Fruit fly (Drosophila melanogaster) whole organism, embryonic: ENCODE results near the gene CG14194.

ENCODE experiments used
- Aef1 ChIP-seq: fragments of 200-800 bp; sonication (Bioruptor generic); IDR thresholded peaks from 3 replicates; pipeline ENCODE4 v1.3.6; 2022; ENCODE audit warnings: missing biosample characterization, missing genetic modification characterization
- Asciz ChIP-seq: fragments of 200-800 bp; sonication (Bioruptor generic); optimal IDR thresholded peaks from 2 replicates; lab custom pipeline; 2017; ENCODE audit warnings: missing biosample characterization, mild to moderate bottlenecking, missing genetic modification characterization, missing genetic modification reagents
- CG10565 ChIP-seq: fragments of 200-800 bp; sonication (Bioruptor generic); optimal IDR thresholded peaks from 3 replicates; lab custom pipeline; 2016; ENCODE audit warnings: missing biosample characterization, mild to moderate bottlenecking, missing genetic modification characterization
- CG13123 ChIP-seq: fragments of 200-800 bp; sonication (Bioruptor generic); optimal IDR thresholded peaks from 2 replicates; lab custom pipeline; 2016; ENCODE audit warnings: missing biosample characterization, missing genetic modification characterization
- CG13296 ChIP-seq: fragments of 200-800 bp; sonication (Bioruptor generic); optimal IDR thresholded peaks from 3 replicates; lab custom pipeline; 2018; ENCODE audit warnings: missing biosample characterization, mild to moderate bottlenecking, missing genetic modification characterization
- CG18262 ChIP-seq: fragments of 200-800 bp; optimal IDR thresholded peaks from 3 replicates; lab custom pipeline; 2019; ENCODE audit warnings: missing biosample characterization, mild to moderate bottlenecking, missing genetic modification characterization, moderate library complexity
- CG18599 ChIP-seq: fragments of 200-800 bp; sonication (Bioruptor generic); optimal IDR thresholded peaks from 3 replicates; lab custom pipeline; 2017; ENCODE audit warnings: missing biosample characterization, missing genetic modification characterization, mild to moderate bottlenecking, moderate library complexity, missing genetic modification reagents
- CG31365 ChIP-seq: fragments of 200-800 bp; sonication (Bioruptor generic); optimal IDR thresholded peaks from 2 replicates; lab custom pipeline; 2018; ENCODE audit warnings: missing biosample characterization, mild to moderate bottlenecking, missing genetic modification characterization
- CG34376 ChIP-seq: fragments of 200-800 bp; sonication (Bioruptor generic); optimal IDR thresholded peaks from 2 replicates; lab custom pipeline; 2018; ENCODE audit warnings: missing biosample characterization, mild to moderate bottlenecking, missing genetic modification characterization
- CG3726 ChIP-seq: fragments of 200-800 bp; sonication (Bioruptor generic); IDR thresholded peaks from 3 replicates; pipeline ENCODE4, ENCODE4 v1.3.6; 2022; ENCODE audit warnings: missing biosample characterization, missing genetic modification characterization
- CG3847 ChIP-seq: fragments of 200-800 bp; sonication (Bioruptor generic); IDR thresholded peaks from 2 replicates; pipeline ENCODE4 v1.3.6; 2022; ENCODE audit warnings: missing biosample characterization, missing genetic modification characterization
- CG6654 ChIP-seq: fragments of 200-800 bp; sonication (Bioruptor generic); optimal IDR thresholded peaks from 2 replicates; lab custom pipeline; 2017; ENCODE audit warnings: missing biosample characterization, mild to moderate bottlenecking, missing genetic modification characterization
- CG7372 ChIP-seq: fragments of 200-800 bp; sonication (Bioruptor generic); IDR thresholded peaks from 2 replicates; pipeline ENCODE4 v1.3.6; 2022; ENCODE audit warnings: missing biosample characterization, missing genetic modification characterization
- CG9437 ChIP-seq: fragments of 200-800 bp; sonication (Bioruptor generic); optimal IDR thresholded peaks from 2 replicates; lab custom pipeline; 2018; ENCODE audit warnings: missing biosample characterization, mild to moderate bottlenecking, missing genetic modification characterization
- CG9727 ChIP-seq: fragments of 200-800 bp; sonication (Bioruptor generic); optimal IDR thresholded peaks from 3 replicates; lab custom pipeline; 2017; ENCODE audit warnings: missing biosample characterization, mild to moderate bottlenecking, missing genetic modification characterization
- Chrac-16 ChIP-seq: fragments of 200-800 bp; sonication (Bioruptor generic); optimal IDR thresholded peaks from 3 replicates; lab custom pipeline; 2016; ENCODE audit warnings: missing biosample characterization, missing genetic modification characterization
- CkIIα-i1 ChIP-seq: fragments of 200-800 bp; sonication (Bioruptor generic); IDR thresholded peaks from 2 replicates; pipeline ENCODE4 v1.3.6; 2022; ENCODE audit warnings: missing biosample characterization, missing genetic modification characterization
- CoRest ChIP-seq: fragments of 200-800 bp; sonication (Bioruptor generic); optimal IDR thresholded peaks from 3 replicates; lab custom pipeline; 2018; ENCODE audit warnings: missing biosample characterization, mild to moderate bottlenecking, missing genetic modification characterization, moderate library complexity
- D19B ChIP-seq: fragments of 200-800 bp; sonication (Bioruptor generic); optimal IDR thresholded peaks from 2 replicates; lab custom pipeline; 2017; ENCODE audit warnings: missing biosample characterization, mild to moderate bottlenecking, missing genetic modification characterization
- Deaf1 ChIP-seq: fragments of 200-800 bp; optimal IDR thresholded peaks from 3 replicates; lab custom pipeline; 2019; ENCODE audit warnings: missing biosample characterization, mild to moderate bottlenecking, missing genetic modification characterization, moderate library complexity
- Dll ChIP-seq: fragments of 200-800 bp; sonication (Bioruptor generic); IDR thresholded peaks from 4 replicates; pipeline ENCODE4 v1.3.6; 2022; ENCODE audit warnings: missing biosample characterization, missing genetic modification characterization; ENCODE audit not compliant: partially characterized antibody
- HmgD ChIP-seq: fragments of 200-800 bp; sonication (Bioruptor generic); optimal IDR thresholded peaks from 3 replicates; lab custom pipeline; 2016; ENCODE audit warnings: missing biosample characterization, missing genetic modification characterization
- Hsf ChIP-seq: fragments of 200-800 bp; sonication (Bioruptor generic); optimal IDR thresholded peaks from 3 replicates; lab custom pipeline; 2016; ENCODE audit warnings: missing biosample characterization, missing genetic modification characterization
- Lhr ChIP-seq: fragments of 200-800 bp; sonication (Bioruptor generic); optimal IDR thresholded peaks from 3 replicates; lab custom pipeline; 2017; ENCODE audit warnings: mild to moderate bottlenecking, missing biosample characterization, missing genetic modification reagents, missing genetic modification characterization
- Lpt ChIP-seq: fragments of >200 bp; optimal IDR thresholded peaks from 2 replicates; lab custom pipeline; 2018; ENCODE audit warnings: missing biosample characterization, missing genetic modification characterization
- Mrtf ChIP-seq: fragments of 200-800 bp; sonication (Bioruptor generic); IDR thresholded peaks from 3 replicates; pipeline ENCODE4 v1.3.6; 2022; ENCODE audit warnings: missing biosample characterization, missing genetic modification characterization
- Nf-YA ChIP-seq: fragments of 200-800 bp; sonication (Bioruptor generic); IDR thresholded peaks from 2 replicates; pipeline ENCODE4 v1.3.6; 2022; ENCODE audit warnings: missing biosample characterization, missing genetic modification characterization
- Rx ChIP-seq: fragments of 200-800 bp; sonication (Bioruptor generic); IDR thresholded peaks from 2 replicates; pipeline ENCODE4 v1.3.6; 2022; ENCODE audit warnings: missing biosample characterization, missing genetic modification characterization
- Sox100B ChIP-seq: fragments of 200-800 bp; sonication (Bioruptor generic); optimal IDR thresholded peaks from 3 replicates; lab custom pipeline; 2018; ENCODE audit warnings: missing biosample characterization, mild to moderate bottlenecking, missing genetic modification characterization
- Spps ChIP-seq: fragments of 200-800 bp; sonication (Bioruptor generic); optimal IDR thresholded peaks from 2 replicates; lab custom pipeline; 2018; ENCODE audit warnings: missing biosample characterization, mild to moderate bottlenecking, missing genetic modification characterization
- Trl ChIP-seq, 3 experiments: fragments of >200 bp in 2 of 3; fragments of 200-800 bp in 1 of 3; sonication (Bioruptor generic) in 1 of 3; optimal IDR thresholded peaks; 2 replicates in 1 of 3; 3 replicates in 2 of 3; lab custom pipeline; 2016 to 2017; ENCODE audit warnings: missing biosample characterization in 1 of 3, missing genetic modification characterization in 1 of 3
- bcd ChIP-seq: fragments of 200-800 bp; sonication (Bioruptor generic); optimal IDR thresholded peaks from 2 replicates; lab custom pipeline; 2017; ENCODE audit warnings: missing biosample characterization, mild to moderate bottlenecking, missing genetic modification characterization
- bigmax ChIP-seq: fragments of 200-800 bp; sonication (Bioruptor generic); optimal IDR thresholded peaks from 2 replicates; lab custom pipeline; 2018; ENCODE audit warnings: missing biosample characterization, mild to moderate bottlenecking, missing genetic modification characterization
- chn ChIP-seq: fragments of 200-800 bp; sonication (Bioruptor generic); optimal IDR thresholded peaks from 2 replicates; lab custom pipeline; 2016; ENCODE audit warnings: missing biosample characterization, missing genetic modification characterization
- corto ChIP-seq: fragments of 200-800 bp; sonication (Bioruptor generic); optimal IDR thresholded peaks from 2 replicates; lab custom pipeline; 2016; ENCODE audit warnings: missing biosample characterization, mild to moderate bottlenecking, missing genetic modification characterization, moderate library complexity
- crp ChIP-seq, 2 experiments: fragments of 200-800 bp; sonication (Bioruptor generic); optimal IDR thresholded peaks; 2 replicates in 1 of 2; 3 replicates in 1 of 2; lab custom pipeline; 2017; ENCODE audit warnings: missing biosample characterization in 2 of 2, missing genetic modification characterization in 2 of 2, mild to moderate bottlenecking in 1 of 2, moderate library complexity in 1 of 2
- dm ChIP-seq: fragments of 200-800 bp; sonication (Bioruptor generic); optimal IDR thresholded peaks from 3 replicates; lab custom pipeline; 2016; ENCODE audit warnings: missing biosample characterization, missing genetic modification characterization
- dysf ChIP-seq: fragments of 200-800 bp; sonication (Bioruptor generic); IDR thresholded peaks from 3 replicates; pipeline ENCODE4 v1.3.6; 2022; ENCODE audit warnings: missing biosample characterization, missing genetic modification characterization
- fd102C ChIP-seq: fragments of 200-800 bp; sonication (Bioruptor generic); optimal IDR thresholded peaks from 2 replicates; lab custom pipeline; 2018; ENCODE audit warnings: missing biosample characterization, mild to moderate bottlenecking, missing genetic modification characterization, moderate library complexity
- gce ChIP-seq: fragments of 200-800 bp; sonication (Bioruptor generic); IDR thresholded peaks from 3 replicates; pipeline ENCODE4 v1.3.6; 2022; ENCODE audit warnings: missing biosample characterization, missing genetic modification characterization
- gem ChIP-seq: fragments of 200-800 bp; sonication (Bioruptor generic); optimal IDR thresholded peaks from 2 replicates; lab custom pipeline; 2019; ENCODE audit warnings: missing biosample characterization, mild to moderate bottlenecking, missing genetic modification characterization, moderate library complexity
- jigr1 ChIP-seq: fragments of 200-800 bp; sonication (Bioruptor generic); IDR thresholded peaks from 3 replicates; pipeline ENCODE4 v1.3.6; 2022; ENCODE audit warnings: missing biosample characterization, missing genetic modification characterization
- kay ChIP-seq: fragments of 200-800 bp; sonication (Bioruptor generic); optimal IDR thresholded peaks from 2 replicates; lab custom pipeline; 2016; ENCODE audit warnings: missing biosample characterization, missing genetic modification characterization
- ken ChIP-seq: fragments of 200-800 bp; sonication (Bioruptor generic); IDR thresholded peaks from 3 replicates; pipeline ENCODE4 v1.3.6; 2022; ENCODE audit warnings: missing biosample characterization, missing genetic modification characterization
- prd ChIP-seq, 3 experiments: fragments of >200 bp in 2 of 3; fragments of 200-800 bp in 1 of 3; sonication (Bioruptor generic) in 1 of 3; optimal IDR thresholded peaks in 2 of 3; IDR thresholded peaks in 1 of 3; 2 replicates in 2 of 3; 3 replicates in 1 of 3; pipeline versions ENCODE4 v1.3.6 to Lab custom; 2017 to 2022; ENCODE audit warnings: missing biosample characterization in 1 of 3, missing genetic modification characterization in 1 of 3
- pum ChIP-seq: fragments of 200-800 bp; sonication (Bioruptor generic); optimal IDR thresholded peaks from 2 replicates; lab custom pipeline; 2016; ENCODE audit warnings: missing biosample characterization, missing genetic modification characterization
- pzg ChIP-seq: fragments of 200-800 bp; sonication (Bioruptor generic); optimal IDR thresholded peaks from 3 replicates; lab custom pipeline; 2018; ENCODE audit warnings: missing biosample characterization, mild to moderate bottlenecking, missing genetic modification characterization, moderate library complexity
- run ChIP-seq: fragments of 200-800 bp; sonication (Bioruptor generic); optimal IDR thresholded peaks from 3 replicates; lab custom pipeline; 2018; ENCODE audit warnings: missing biosample characterization, mild to moderate bottlenecking, missing genetic modification characterization
- sim ChIP-seq: fragments of 200-800 bp; sonication (Bioruptor generic); IDR thresholded peaks from 2 replicates; pipeline ENCODE4 v1.3.6; 2022; ENCODE audit warnings: missing biosample characterization, missing genetic modification characterization
- vfl ChIP-seq: fragments of 200-800 bp; sonication (Bioruptor generic); optimal IDR thresholded peaks from 2 replicates; lab custom pipeline; 2016; ENCODE audit warnings: missing biosample characterization, missing genetic modification characterization
- zen2 ChIP-seq: fragments of 200-800 bp; sonication (Bioruptor generic); IDR thresholded peaks from 3 replicates; pipeline ENCODE4 v1.3.6; 2022; ENCODE audit warnings: missing biosample characterization, missing genetic modification characterization; ENCODE audit not compliant: partially characterized antibody

The CG14194 gene

DNA sequence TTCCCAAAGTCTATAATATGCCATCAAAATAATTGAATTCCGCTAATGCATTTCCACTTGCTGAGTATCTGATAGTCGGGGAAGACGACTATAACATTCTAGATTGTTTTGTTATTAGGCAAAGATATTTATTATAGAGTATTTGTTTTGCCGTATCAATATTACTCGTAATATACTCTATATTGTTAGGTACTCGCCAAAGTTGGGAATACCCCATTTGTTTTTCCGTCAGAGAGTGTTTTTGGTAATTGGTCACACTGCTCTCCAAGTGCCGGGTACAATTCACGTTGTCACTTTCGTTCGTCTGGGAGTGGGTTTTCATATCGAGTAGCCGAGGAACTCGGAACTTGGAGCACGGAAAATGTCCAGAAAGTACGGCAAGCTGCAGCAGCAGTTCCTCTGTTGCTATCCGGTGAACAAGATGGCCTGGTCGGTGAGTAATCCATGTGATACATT is 50.1 kb downstream of the CG14194 start, which contains the start of gene CG7889 (continued):
- TF ChIP-seq bigmax (GFP tag; lab: Kevin White, UChicago) (no peak), run (tag; lab: Kevin White, UChicago) (no peak), crp (GFP tag; optimal IDR thresholded peaks at IDR 0.05; lab: Kevin White, UChicago) (no peak), Lhr (GFP tag; lab: Kevin White, UChicago) (no peak), CG18599 (GFP tag; lab: Kevin White, UChicago) (peak; percentile 49), gce (GFP tag; lab: Robert Waterston, UW) (no peak), dysf (no peak; the same call in 1 of the 3 replicates), CG13123 (no peak), Rx (no peak), Spps (tag; lab: Kevin White, UChicago) (no peak), Trl (optimal IDR thresholded peaks at IDR 0.05; lab: Kevin White, UChicago) (no peak), Trl (GFP tag; optimal IDR thresholded peaks at IDR 0.05; lab: Kevin White, UChicago) (no peak), CkIIα-i1 (no peak), CG34376 (GFP tag; lab: Kevin White, UChicago) (no peak), CG10565 (GFP tag; lab: Kevin White, UChicago) (no peak), corto (no peak), CG31365 (no peak), Sox100B (GFP tag; lab: Kevin White, UChicago) (peak; percentile 34), CG13296 (GFP tag; lab: Kevin White, UChicago) (peak; percentile 24), Lpt (GFP tag; lab: Kevin White, UChicago) (no peak), zen2 (no peak), CG9727 (GFP tag; lab: Kevin White, UChicago) (peak; percentile 22), CoRest (no peak), CG6654 (GFP tag; lab: Kevin White, UChicago) (no peak), fd102C (GFP tag; lab: Kevin White, UChicago) (no peak), pzg (peak; percentile 45), CG7372 (GFP tag; lab: Robert Waterston, UW) (no peak), kay (no peak), CG18262 (tag; lab: Kevin White, UChicago) (peak; percentile 53), bcd (GFP tag; lab: Kevin White, UChicago) (peak; percentile 23), pum (GFP tag; lab: Kevin White, UChicago) (no peak), D19B (GFP tag; lab: Kevin White, UChicago) (no peak), HmgD (GFP tag; lab: Kevin White, UChicago) (no peak), Hsf (GFP tag; lab: Kevin White, UChicago) (peak; percentile 6), CG3726 (GFP tag; lab: Robert Waterston, UW) (no peak), Aef1 (GFP tag; lab: Robert Waterston, UW) (no peak), Dll (GFP tag; lab: Robert Waterston, UW) (no peak), Chrac-16 (no peak), dm (GFP tag; lab: Kevin White, UChicago) (peak; percentile 10), CG3847 (GFP tag; lab: Robert Waterston, UW) (no peak), ken (GFP tag; lab: Robert Waterston, UW) (no peak), vfl (GFP tag; lab: Kevin White, UChicago) (no peak), chn (GFP tag; lab: Kevin White, UChicago) (no peak), Mrtf (no peak), Deaf1 (tag; lab: Kevin White, UChicago) (no peak), CG9437 (GFP tag; lab: Kevin White, UChicago) (no peak), gem (peak; percentile 17), jigr1 (no peak), sim (GFP tag; lab: Robert Waterston, UW) (no peak), prd (optimal IDR thresholded peaks at IDR 0.05; lab: Kevin White, UChicago) (no peak), prd (GFP tag; IDR thresholded peaks at IDR 0.05; lab: Robert Waterston, UW) (no peak; the same call in 2 of the 3 replicates), Asciz (GFP tag; lab: Kevin White, UChicago) (no peak), Nf-YA (no peak)
